Worm (Caenorhabditis elegans): ENCODE data around the gene srh-266.

The srh-266 gene

DNA sequence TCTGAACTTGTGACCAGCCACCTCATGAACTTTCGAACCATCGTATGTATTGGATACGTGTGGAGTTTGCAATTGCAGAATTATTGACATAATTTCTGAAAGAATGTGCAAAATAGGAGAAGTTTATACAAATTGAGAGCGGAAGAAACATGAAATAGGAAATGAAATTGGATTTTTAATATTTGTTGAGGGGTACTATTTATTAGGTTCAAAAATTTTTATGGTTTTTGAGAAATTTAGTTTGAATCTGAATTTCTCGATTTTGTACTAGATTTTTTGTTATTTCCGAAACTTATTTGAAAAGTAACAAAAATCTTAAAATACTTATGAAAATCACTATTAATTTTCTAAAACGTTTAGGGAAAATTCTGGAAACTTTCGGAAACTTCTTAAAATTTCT is 36.1 kb upstream of the srh-266 start, which contains the start of gene F48G7.9:
Gene F48G7.9 (minus strand): TSS at position 101 of the 400 bp plus-strand sequence.
- TF ChIP-seq med-1 (GFP tag; optimal IDR thresholded peaks at IDR 0.05; ENCODE audit: insufficient read depth) (no peak), klf-2 (GFP tag; conservative IDR thresholded peaks at IDR 0.05) (no peak), ref-1 (GFP tag; conservative IDR thresholded peaks at IDR 0.05) (no peak), tab-1 (GFP tag; IDR thresholded peaks at IDR 0.05) (no peak), cog-1 (tag; optimal IDR thresholded peaks at IDR 0.05) (no peak), ztf-23 (GFP tag; IDR thresholded peaks at IDR 0.05) (no peak), T22C8.4 (GFP tag; IDR thresholded peaks at IDR 0.05) (no peak), flt-1 (GFP tag; IDR thresholded peaks at IDR 0.05) (no peak), ztf-29 (GFP tag; IDR thresholded peaks at IDR 0.05) (no peak)

DNA sequence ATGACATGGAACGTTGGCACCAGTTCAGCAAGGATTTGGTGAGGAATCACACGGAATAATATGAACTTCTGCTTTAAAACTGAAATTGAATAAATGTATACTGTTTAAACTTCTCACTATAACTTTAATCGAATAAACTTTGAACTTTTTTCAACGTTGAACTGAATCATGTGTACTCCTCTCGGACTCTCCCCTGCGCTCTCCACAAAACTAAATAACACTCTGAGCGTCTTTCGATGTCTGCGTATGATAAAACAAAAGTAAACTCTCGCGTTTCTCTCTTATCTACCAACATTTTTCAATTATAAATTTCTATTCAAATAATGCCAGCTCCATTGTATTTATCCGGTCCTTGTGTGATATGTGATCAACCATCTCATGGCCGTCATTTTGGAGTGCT is 32.8 kb upstream of the srh-266 start:
- TF ChIP-seq ztf-23 (GFP tag; IDR thresholded peaks at IDR 0.05) (no peak), ref-1 (GFP tag; conservative IDR thresholded peaks at IDR 0.05) (no peak), klf-2 (GFP tag; conservative IDR thresholded peaks at IDR 0.05) (no peak), flt-1 (GFP tag; IDR thresholded peaks at IDR 0.05) (no peak), cog-1 (tag; optimal IDR thresholded peaks at IDR 0.05) (no peak), T22C8.4 (GFP tag; IDR thresholded peaks at IDR 0.05) (no peak), ztf-29 (GFP tag; IDR thresholded peaks at IDR 0.05) (no peak), tab-1 (GFP tag; IDR thresholded peaks at IDR 0.05) (no peak), med-1 (GFP tag; optimal IDR thresholded peaks at IDR 0.05; ENCODE audit: insufficient read depth) (no peak)

DNA sequence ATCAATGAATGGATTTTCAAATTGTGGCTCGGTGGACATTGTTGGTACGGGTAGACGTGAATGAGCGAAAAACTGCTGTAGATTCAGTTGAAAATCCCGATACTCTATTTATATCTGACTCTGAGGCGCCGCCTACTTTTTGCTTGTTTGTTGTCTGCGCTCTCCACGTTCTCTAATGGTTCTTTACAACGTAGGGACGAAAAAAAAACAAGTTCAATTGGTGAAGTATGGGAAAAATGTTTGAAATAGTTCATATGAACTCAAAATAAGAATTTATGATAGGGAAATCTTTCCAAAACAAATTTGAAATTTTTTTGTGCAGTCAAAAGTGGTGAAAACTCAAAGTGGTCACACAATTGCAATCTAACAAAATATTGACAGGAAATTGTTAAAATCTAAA is 29.7 kb upstream of the srh-266 start, which contains the start of gene F48G7.10:
Gene F48G7.10 (minus strand): TSS at position 101 of the 400 bp plus-strand sequence.
- TF ChIP-seq T22C8.4 (GFP tag; IDR thresholded peaks at IDR 0.05) (no peak), flt-1 (GFP tag; IDR thresholded peaks at IDR 0.05) (no peak), ref-1 (GFP tag; conservative IDR thresholded peaks at IDR 0.05) (no peak), med-1 (GFP tag; optimal IDR thresholded peaks at IDR 0.05; ENCODE audit: insufficient read depth) (no peak), cog-1 (tag; optimal IDR thresholded peaks at IDR 0.05) (no peak), tab-1 (GFP tag; IDR thresholded peaks at IDR 0.05) (no peak), ztf-23 (GFP tag; IDR thresholded peaks at IDR 0.05) (no peak), ztf-29 (GFP tag; IDR thresholded peaks at IDR 0.05) (no peak), klf-2 (GFP tag; conservative IDR thresholded peaks at IDR 0.05) (no peak)

DNA sequence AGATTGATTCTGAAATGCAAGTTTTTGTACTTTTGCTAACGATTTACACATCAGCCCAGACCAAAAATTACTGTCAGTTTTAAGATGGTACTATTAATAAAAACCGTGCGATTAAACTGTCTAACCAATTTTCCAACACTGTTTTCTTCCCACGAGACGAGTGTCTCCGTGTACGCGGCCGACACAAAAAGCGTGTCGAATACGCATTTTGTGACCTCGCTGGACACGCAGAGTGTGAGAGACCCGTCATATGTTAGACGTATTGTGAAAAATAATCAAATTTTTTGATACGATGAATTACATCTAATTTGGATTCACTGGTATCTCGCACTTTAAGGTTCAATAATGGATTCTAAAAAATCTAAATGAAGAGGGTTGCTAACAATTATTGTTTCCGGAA is 29.0 kb upstream of the srh-266 start:
- TF ChIP-seq ztf-23 (GFP tag; IDR thresholded peaks at IDR 0.05) = no peak
- TF ChIP-seq klf-2 (GFP tag; conservative IDR thresholded peaks at IDR 0.05) = no peak
- no peak for TF ChIP-seq med-1 (GFP tag; optimal IDR thresholded peaks at IDR 0.05; ENCODE audit: insufficient read depth)
- TF ChIP-seq cog-1 (tag; optimal IDR thresholded peaks at IDR 0.05) = no peak
- TF ChIP-seq tab-1 (GFP tag; IDR thresholded peaks at IDR 0.05) = no peak
- no peak for TF ChIP-seq ref-1 (GFP tag; conservative IDR thresholded peaks at IDR 0.05)
- no peak for TF ChIP-seq flt-1 (GFP tag; IDR thresholded peaks at IDR 0.05)
- no peak for TF ChIP-seq ztf-29 (GFP tag; IDR thresholded peaks at IDR 0.05)
- TF ChIP-seq T22C8.4 (GFP tag; IDR thresholded peaks at IDR 0.05) = no peak

DNA sequence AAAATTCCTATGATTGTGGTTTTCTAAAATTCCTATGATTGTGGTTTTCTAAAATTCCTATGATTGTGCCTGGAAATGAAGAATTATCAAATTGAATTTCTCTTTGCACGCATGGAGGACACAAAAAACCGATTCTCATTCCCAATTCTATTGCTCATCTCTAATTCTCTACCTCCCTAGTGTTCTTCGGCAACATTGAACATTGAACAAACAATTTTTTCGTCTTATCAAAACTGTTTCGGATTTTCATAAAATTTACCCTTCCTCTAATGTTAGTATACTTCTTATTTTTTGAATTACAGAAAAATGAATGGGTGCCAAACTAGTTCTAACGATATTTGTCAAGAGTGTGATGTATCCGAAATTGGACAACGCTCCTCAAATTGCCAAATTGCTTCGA is 28.3 kb upstream of the srh-266 start, which contains the start of gene pals-31:
Gene pals-31 (plus strand): TSS at position 301 of the 400 bp plus-strand sequence.
- TF ChIP-seq ztf-29 (GFP tag; IDR thresholded peaks at IDR 0.05) = no peak
- no peak for TF ChIP-seq tab-1 (GFP tag; IDR thresholded peaks at IDR 0.05)
- no peak for TF ChIP-seq med-1 (GFP tag; optimal IDR thresholded peaks at IDR 0.05; ENCODE audit: insufficient read depth)
- TF ChIP-seq T22C8.4 (GFP tag; IDR thresholded peaks at IDR 0.05) = no peak
- no peak for TF ChIP-seq cog-1 (tag; optimal IDR thresholded peaks at IDR 0.05)
- no peak for TF ChIP-seq klf-2 (GFP tag; conservative IDR thresholded peaks at IDR 0.05)
- no peak for TF ChIP-seq flt-1 (GFP tag; IDR thresholded peaks at IDR 0.05)
- no peak for TF ChIP-seq ref-1 (GFP tag; conservative IDR thresholded peaks at IDR 0.05)
- TF ChIP-seq ztf-23 (GFP tag; IDR thresholded peaks at IDR 0.05) = no peak

DNA sequence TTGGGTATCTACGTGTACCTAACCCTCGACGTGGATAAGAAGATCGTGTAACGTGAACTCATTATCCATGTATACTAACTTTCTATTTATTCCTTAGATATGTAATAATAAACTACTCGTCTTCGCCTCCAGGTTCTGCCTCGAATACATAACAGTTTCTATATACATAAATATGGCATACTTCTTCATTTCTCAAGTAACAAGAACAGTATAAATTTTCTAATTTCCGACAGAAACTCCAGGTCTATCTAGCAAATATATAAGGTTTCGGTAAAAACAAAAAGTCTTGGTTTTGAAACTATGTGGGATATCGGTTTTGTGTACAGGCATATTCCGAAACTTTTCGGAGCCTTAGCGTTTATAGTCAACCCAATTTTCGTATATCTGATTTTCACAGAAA is 26.3 kb upstream of the srh-266 start, which contains the start of gene srj-37:
Gene srj-37 (plus strand): TSS at position 301 of the 400 bp plus-strand sequence.
- TF ChIP-seq cog-1 (tag; optimal IDR thresholded peaks at IDR 0.05) (no peak), T22C8.4 (GFP tag; IDR thresholded peaks at IDR 0.05) (no peak), ref-1 (GFP tag; conservative IDR thresholded peaks at IDR 0.05) (no peak), ztf-23 (GFP tag; IDR thresholded peaks at IDR 0.05) (no peak), ztf-29 (GFP tag; IDR thresholded peaks at IDR 0.05) (no peak), klf-2 (GFP tag; conservative IDR thresholded peaks at IDR 0.05) (no peak), flt-1 (GFP tag; IDR thresholded peaks at IDR 0.05) (no peak), med-1 (GFP tag; optimal IDR thresholded peaks at IDR 0.05; ENCODE audit: insufficient read depth) (no peak), tab-1 (GFP tag; IDR thresholded peaks at IDR 0.05) (no peak)

DNA sequence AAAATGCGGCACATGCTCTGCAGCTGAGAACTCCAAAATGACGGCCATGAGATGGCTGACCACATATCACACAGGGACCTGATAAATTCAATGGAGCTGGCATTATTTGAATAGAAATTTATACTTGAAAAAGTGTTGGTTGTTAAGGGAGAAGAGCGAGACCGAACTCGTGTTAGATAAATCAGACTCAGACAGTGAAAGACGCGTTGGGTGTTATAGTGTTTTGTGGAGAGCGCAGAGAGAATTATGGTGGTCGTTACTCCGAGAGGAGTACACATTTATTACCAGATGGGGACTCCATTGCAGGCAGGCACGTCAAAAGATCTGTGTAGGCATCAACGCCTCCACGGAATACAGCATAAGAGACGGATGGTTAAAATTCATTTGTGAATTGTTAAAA is 21.8 kb upstream of the srh-266 start, which contains the start of gene nhr-190:
Gene nhr-190 (minus strand): TSS at position 175 of the 400 bp plus-strand sequence.
- TF ChIP-seq klf-2 (GFP tag; conservative IDR thresholded peaks at IDR 0.05) (no peak), ztf-23 (GFP tag; IDR thresholded peaks at IDR 0.05) (no peak), tab-1 (GFP tag; IDR thresholded peaks at IDR 0.05) (no peak), med-1 (GFP tag; optimal IDR thresholded peaks at IDR 0.05; ENCODE audit: insufficient read depth) (no peak), T22C8.4 (GFP tag; IDR thresholded peaks at IDR 0.05) (no peak), ref-1 (GFP tag; conservative IDR thresholded peaks at IDR 0.05) (no peak)

DNA sequence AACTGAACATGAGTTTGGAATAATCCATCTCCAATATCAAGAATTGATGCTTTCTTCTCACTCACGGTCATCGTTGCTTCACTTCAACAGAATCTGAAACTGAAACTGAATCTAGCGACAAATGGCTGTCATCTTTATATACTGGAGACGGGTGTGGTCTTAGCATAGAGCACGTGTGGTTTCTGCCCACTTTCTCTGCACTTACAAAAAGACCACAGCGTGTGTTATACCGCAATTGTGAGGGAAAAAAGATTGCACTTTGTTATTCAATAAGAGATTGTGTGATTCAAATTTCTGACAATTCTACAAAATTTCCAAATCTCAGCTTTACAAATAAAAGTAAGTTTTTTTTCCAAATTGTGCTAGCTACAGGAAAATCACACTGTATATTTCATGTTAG is 18.5 kb upstream of the srh-266 start, which contains the start of gene F48G7.12:
Gene F48G7.12 (minus strand): TSS at position 101 of the 400 bp plus-strand sequence.
- no peak for TF ChIP-seq ztf-29 (GFP tag; IDR thresholded peaks at IDR 0.05)
- no peak for TF ChIP-seq med-1 (GFP tag; optimal IDR thresholded peaks at IDR 0.05; ENCODE audit: insufficient read depth)
- no peak for TF ChIP-seq T22C8.4 (GFP tag; IDR thresholded peaks at IDR 0.05)
- no peak for TF ChIP-seq tab-1 (GFP tag; IDR thresholded peaks at IDR 0.05)
- no peak for TF ChIP-seq klf-2 (GFP tag; conservative IDR thresholded peaks at IDR 0.05)
- no peak for TF ChIP-seq ref-1 (GFP tag; conservative IDR thresholded peaks at IDR 0.05)

DNA sequence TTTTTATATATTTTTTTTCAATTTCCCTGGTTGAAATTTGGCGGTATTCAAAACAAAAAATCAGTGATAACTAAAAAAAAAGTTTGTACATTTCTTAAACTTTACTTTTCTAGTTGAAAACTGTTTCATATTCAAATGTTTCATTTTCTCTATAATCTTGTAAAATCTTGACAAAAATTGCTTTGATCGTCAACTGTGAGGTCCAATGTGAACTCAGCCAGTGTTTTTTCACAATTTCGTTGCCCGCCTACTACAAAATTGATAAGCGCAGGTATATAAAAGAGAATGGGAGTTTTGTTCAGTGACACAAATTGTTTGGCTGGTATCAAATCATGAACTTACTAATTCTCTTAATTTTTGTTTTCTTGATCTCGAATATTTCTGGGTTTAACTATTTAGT is 17.7 kb upstream of the srh-266 start, which contains the start of gene ugt-42:
Gene ugt-42 (plus strand): TSS at position 301 of the 400 bp plus-strand sequence.
- TF ChIP-seq flt-1 (GFP tag; IDR thresholded peaks at IDR 0.05) (no peak), tab-1 (GFP tag; IDR thresholded peaks at IDR 0.05) (no peak), T22C8.4 (GFP tag; IDR thresholded peaks at IDR 0.05) (no peak), ref-1 (GFP tag; conservative IDR thresholded peaks at IDR 0.05) (no peak), klf-2 (GFP tag; conservative IDR thresholded peaks at IDR 0.05) (no peak), ztf-23 (GFP tag; IDR thresholded peaks at IDR 0.05) (no peak), med-1 (GFP tag; optimal IDR thresholded peaks at IDR 0.05; ENCODE audit: insufficient read depth) (no peak), cog-1 (tag; optimal IDR thresholded peaks at IDR 0.05) (no peak), ztf-29 (GFP tag; IDR thresholded peaks at IDR 0.05) (no peak)
